Fruit fly (Drosophila melanogaster): ENCODE measurements around the gene Pglym87.

- TF ChIP-seq CG6276 (GFP tag; optimal IDR thresholded peaks at IDR 0.05) (no peak), CG11902 (GFP tag; optimal IDR thresholded peaks at IDR 0.05) (no peak), net (GFP tag; optimal IDR thresholded peaks at IDR 0.05) (no peak), CG11762 (GFP tag; optimal IDR thresholded peaks at IDR 0.05; ENCODE audit: insufficient read depth) (no peak), fd59A (GFP tag; optimal IDR thresholded peaks at IDR 0.05) (no peak), Lpt (GFP tag; optimal IDR thresholded peaks at IDR 0.05) (no peak), acj6 (GFP tag; optimal IDR thresholded peaks at IDR 0.05) (no peak), Smox (GFP tag; optimal IDR thresholded peaks at IDR 0.05) (no peak), Eip93F (GFP tag; optimal IDR thresholded peaks at IDR 0.05) (no peak), CG9139 (GFP tag; optimal IDR thresholded peaks at IDR 0.05) (no peak), CG4318 (GFP tag; optimal IDR thresholded peaks at IDR 0.05) (no peak), CG6808 (GFP tag; optimal IDR thresholded peaks at IDR 0.05) (no peak), CG1621 (tag; optimal IDR thresholded peaks at IDR 0.05) (no peak)
Observed at dm6 chr3R:12232629-12233028, at the start of gene Pglym87.

Data from whole organism, prepupa.